Worm (Caenorhabditis elegans) whole organism, young adult: ENCODE measurements around the gene wbp-11.

Experiments
- bed-2 ChIP-seq: fragments of 200-800 bp; sonication (Bioruptor generic); IDR thresholded peaks from 2 replicates; pipeline ENCODE4 v1.3.6; 2022; ENCODE audit warnings: missing genetic modification reagents, missing genetic modification characterization, missing compliant biosample characterization
- snpc-4 ChIP-seq, 5 experiments: fragments of 150-350 bp in 1 of 5; sonication (generic microtip) in 4 of 5; optimal IDR thresholded peaks; 2 replicates each; lab custom pipeline; 2014 to 2018; ENCODE audit warnings: missing genetic modification characterization in 5 of 5, missing biosample characterization in 3 of 5, antibody characterized with exemption in 2 of 5, mild to moderate bottlenecking in 2 of 5, missing compliant biosample characterization in 2 of 5, missing genotype in 2 of 5, moderate library complexity in 2 of 5, missing genetic modification reagents in 1 of 5

- no peak for TF ChIP-seq bed-2
- no peak for TF ChIP-seq snpc-4 (GFP tag; optimal IDR thresholded peaks at IDR 0.05; lab: Kevin White, UChicago)
- no peak for TF ChIP-seq snpc-4 (tag; optimal IDR thresholded peaks at IDR 0.05; lab: Kevin White, UChicago)
Observed at ce11 chrII:10203067-10203466, 30.3 kb downstream of the wbp-11 start.
